Worm (Caenorhabditis elegans): ENCODE data around the gene chmp-7.
A peak's percentile ranks its signal among the peaks of the same experiment; 100 is the strongest.

Gene chmp-7

DNA sequence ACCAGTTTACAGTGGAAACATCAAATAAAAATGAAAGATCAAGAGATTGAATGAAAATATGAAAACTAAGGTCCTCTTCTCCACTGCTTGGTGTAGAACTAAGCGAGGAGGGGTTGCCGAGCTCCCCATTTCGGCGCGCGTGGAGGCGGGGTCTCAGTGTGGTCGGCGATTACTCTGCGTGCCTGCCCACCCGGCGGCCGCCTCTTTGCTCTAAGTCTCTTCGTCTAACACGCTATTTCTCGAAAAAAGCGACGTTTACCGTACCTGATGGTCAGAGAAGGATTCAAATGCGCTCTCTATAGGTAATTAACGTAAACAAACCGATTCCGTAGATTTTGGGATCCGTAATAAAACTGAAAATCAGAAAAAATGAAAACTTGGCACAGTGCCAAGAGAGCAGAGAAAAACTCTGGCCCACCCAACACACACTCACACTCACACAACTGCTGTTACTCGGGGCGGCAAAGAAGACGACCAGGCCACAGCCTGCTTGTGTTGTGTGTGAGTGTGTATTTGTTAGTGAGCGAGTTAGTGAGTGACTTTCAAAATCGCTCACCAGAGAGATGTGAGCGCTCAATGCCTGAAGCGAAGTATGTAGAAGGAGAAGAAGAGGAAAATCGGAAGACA, 6.9 kb downstream of the chmp-7 start (continued):
- TF ChIP-seq tlf-1 (GFP tag; optimal IDR thresholded peaks at IDR 0.05) (peak; percentile 6), attf-3 (GFP tag; conservative IDR thresholded peaks at IDR 0.05) (no peak), nhr-90 (tag; optimal IDR thresholded peaks at IDR 0.05) (peak; percentile 56), ceh-27 (GFP tag; optimal IDR thresholded peaks at IDR 0.05) (peak; percentile 64), sea-2 (GFP tag; IDR thresholded peaks at IDR 0.05) (no peak), mes-4 (tag; optimal IDR thresholded peaks at IDR 0.05) (no peak), mcd-1 (GFP tag; IDR thresholded peaks at IDR 0.05) (peak; percentile 58), chd-7 (tag; optimal IDR thresholded peaks at IDR 0.05) (peak; percentile 20), zfh-2 (GFP tag; conservative IDR thresholded peaks at IDR 0.05) (peak; percentile 92), tbx-9 (tag; optimal IDR thresholded peaks at IDR 0.05; ENCODE audit: borderline replicate concordance) (no peak), nhr-179 (tag; optimal IDR thresholded peaks at IDR 0.05) (no peak), ceh-40 (GFP tag; IDR thresholded peaks at IDR 0.05) (no peak), ztf-18 (tag; optimal IDR thresholded peaks at IDR 0.05) (peak; percentile 33), ceh-91 (GFP tag; IDR thresholded peaks at IDR 0.05) (no peak), aptf-2 (GFP tag; conservative IDR thresholded peaks at IDR 0.05) (no peak), snpc-3.4 (tag; optimal IDR thresholded peaks at IDR 0.05) (no peak), let-607 (tag; optimal IDR thresholded peaks at IDR 0.05) (no peak), lsy-27 (tag; optimal IDR thresholded peaks at IDR 0.05; ENCODE audit: borderline replicate concordance, insufficient read depth) (no peak), F37B4.10 (GFP tag; IDR thresholded peaks at IDR 0.05) (0 out of 2 replicates have a peak, but pooled peaks have one; percentile 57), snpc-4 (GFP tag; optimal IDR thresholded peaks at IDR 0.05) (no peak), snpc-4 (tag; optimal IDR thresholded peaks at IDR 0.05) (peak; percentile 5 to 55 (median 36)), ceh-79 (tag; optimal IDR thresholded peaks at IDR 0.05) (no peak), pha-4 (tag; optimal IDR thresholded peaks at IDR 0.05) (no peak), lin-54 (GFP tag; optimal IDR thresholded peaks at IDR 0.05) (peak; percentile 19), K12H6.12 (tag; optimal IDR thresholded peaks at IDR 0.05) (peak; percentile 75), dox-1 (GFP tag; IDR thresholded peaks at IDR 0.05) (peak; percentile 50), K11D2.4 (GFP tag; IDR thresholded peaks at IDR 0.05) (no peak), B0019.2 (GFP tag; conservative IDR thresholded peaks at IDR 0.05) (no peak), lin-40 (tag; optimal IDR thresholded peaks at IDR 0.05) (peak; percentile 56), nhr-27 (tag; optimal IDR thresholded peaks at IDR 0.05) (no peak), attf-6 (GFP tag; IDR thresholded peaks at IDR 0.05) (no peak), nfya-2 (GFP tag; IDR thresholded peaks at IDR 0.05) (no peak), him-1 (tag; optimal IDR thresholded peaks at IDR 0.05) (no peak), egrh-3 (GFP tag; IDR thresholded peaks at IDR 0.05) (peak; percentile 56; the same call in 1 of the 2 replicates), snpc-1.1 (tag; optimal IDR thresholded peaks at IDR 0.05; ENCODE audit: insufficient read depth) (no peak), tbp1 (GFP tag; optimal IDR thresholded peaks at IDR 0.05) (no peak), ama-1 (optimal IDR thresholded peaks at IDR 0.05) (no peak), ama-1 (GFP tag; optimal IDR thresholded peaks at IDR 0.05) (no peak), cebp-1 (GFP tag; IDR thresholded peaks at IDR 0.05) (0 out of 2 replicates have a peak, but pooled peaks have one; percentile 28), cebp-1 (tag; optimal IDR thresholded peaks at IDR 0.05) (peak; percentile 78)
